Worm (Caenorhabditis elegans) whole organism, early embryonic: Measurements from ENCODE around the gene R07B1.8.

ENCODE experiments used
- B0310.2 ChIP-seq: sonication (generic microtip); optimal IDR thresholded peaks from 2 replicates; lab custom pipeline; 2016; ENCODE audit warnings: mild to moderate bottlenecking, missing genetic modification characterization, missing compliant biosample characterization
- F13C5.2 ChIP-seq: sonication (generic microtip); optimal IDR thresholded peaks from 2 replicates; lab custom pipeline; 2017; ENCODE audit warnings: mild to moderate bottlenecking, missing genetic modification characterization, inconsistent platforms, missing compliant biosample characterization
- aly-1 ChIP-seq: sonication (generic microtip); optimal IDR thresholded peaks from 2 replicates; lab custom pipeline; 2016; ENCODE audit warnings: missing genetic modification characterization, missing compliant biosample characterization
- ama-1 ChIP-seq: fragments of 150-350 bp; optimal IDR thresholded peaks from 2 replicates; lab custom pipeline; 2014
- ceh-13 ChIP-seq: fragments of 200-800 bp; sonication (Bioruptor generic); optimal IDR thresholded peaks from 2 replicates; lab custom pipeline; 2018; ENCODE audit warnings: mild to moderate bottlenecking, missing genetic modification characterization, missing compliant biosample characterization
- ceh-36 ChIP-seq: sonication (generic microtip); optimal IDR thresholded peaks from 2 replicates; lab custom pipeline; 2016; ENCODE audit warnings: missing genetic modification characterization, inconsistent platforms, missing compliant biosample characterization
- flt-1 ChIP-seq: fragments of 200-800 bp; sonication (Bioruptor generic); IDR thresholded peaks from 2 replicates; pipeline ENCODE4 v1.3.6; 2022; ENCODE audit warnings: missing genetic modification characterization, missing compliant biosample characterization
- hmbx-1 ChIP-seq: sonication (generic microtip); optimal IDR thresholded peaks from 2 replicates; lab custom pipeline; 2016; ENCODE audit warnings: mild to moderate bottlenecking, missing genetic modification characterization, missing compliant biosample characterization
- hmg-4 ChIP-seq: fragments of 200-800 bp; sonication (Bioruptor generic); optimal IDR thresholded peaks from 2 replicates; lab custom pipeline; 2018; ENCODE audit warnings: mild to moderate bottlenecking, missing genetic modification characterization, missing compliant biosample characterization
- hnd-1 ChIP-seq: sonication (generic microtip); optimal IDR thresholded peaks from 2 replicates; lab custom pipeline; 2016; ENCODE audit warnings: missing genetic modification characterization, missing compliant biosample characterization
- sea-1 ChIP-seq: fragments of 200-800 bp; sonication (Bioruptor generic); conservative IDR thresholded peaks from 2 replicates; pipeline ENCODE4 v1.3.6; 2022; ENCODE audit warnings: missing genetic modification characterization, missing compliant biosample characterization
- tbx-11 ChIP-seq: fragments of 200-800 bp; sonication (Bioruptor generic); IDR thresholded peaks from 2 replicates; pipeline ENCODE4 v1.3.6; 2022; ENCODE audit warnings: missing genetic modification characterization, missing compliant biosample characterization
- tra-4 ChIP-seq: sonication (generic microtip); optimal IDR thresholded peaks from 2 replicates; lab custom pipeline; 2017; ENCODE audit warnings: missing genetic modification characterization, missing compliant biosample characterization

DNA sequence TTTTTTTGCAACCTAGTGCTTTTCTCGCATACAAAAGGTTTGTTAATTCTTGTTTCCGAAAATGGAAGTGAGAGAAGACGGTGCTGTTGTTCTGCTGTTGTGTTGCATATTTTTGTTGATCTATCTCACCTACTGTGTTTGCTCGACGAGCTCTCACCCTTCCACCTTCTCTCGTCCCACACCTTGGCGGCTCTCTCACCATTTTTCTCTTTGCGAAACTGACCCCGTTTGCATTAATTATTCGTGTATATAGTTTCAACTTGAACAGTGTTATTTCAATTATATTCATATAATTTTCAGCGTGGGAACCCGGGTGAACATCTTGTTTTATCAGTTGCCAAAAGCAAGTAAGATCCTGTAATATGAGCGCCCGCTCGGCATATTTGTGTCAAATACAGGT, 4.7 kb upstream of the R07B1.8 start, which contains the start of gene R07B1.9:
- TF ChIP-seq tra-4 (tag; lab: Kevin White, UChicago) = no peak
- no peak for TF ChIP-seq B0310.2 (tag; lab: Kevin White, UChicago)
- no peak for TF ChIP-seq hnd-1 (tag; lab: Kevin White, UChicago)
- TF ChIP-seq aly-1 = no peak
- no peak for TF ChIP-seq ama-1 (lab: Kevin White, UChicago)
- no peak for TF ChIP-seq hmbx-1
- TF ChIP-seq ceh-13 (GFP tag; lab: Kevin White, UChicago) = no peak
- TF ChIP-seq flt-1 (GFP tag; lab: Robert Waterston, UW) = no peak
- no peak for TF ChIP-seq hmg-4 (GFP tag; lab: Kevin White, UChicago)
- no peak for TF ChIP-seq F13C5.2 (tag; lab: Kevin White, UChicago)
- no peak for TF ChIP-seq tbx-11
- TF ChIP-seq ceh-36 (tag; lab: Kevin White, UChicago) = no peak
- no peak for TF ChIP-seq sea-1 (GFP tag; lab: Robert Waterston, UW)
